Fruit fly (Drosophila melanogaster) whole organism, embryonic: Measurements from ENCODE around the gene CG12951.

Experiments
- Bgb ChIP-seq: fragments of 200-800 bp; sonication (Bioruptor generic); IDR thresholded peaks from 2 replicates; pipeline ENCODE4 v1.3.6; 2022; ENCODE audit warnings: missing biosample characterization, missing genetic modification characterization; ENCODE audit not compliant: partially characterized antibody
- CG11247 ChIP-seq: fragments of 200-800 bp; sonication (Bioruptor generic); IDR thresholded peaks from 2 replicates; pipeline ENCODE4 v1.3.6; 2022; ENCODE audit warnings: missing biosample characterization, missing genetic modification characterization
- CG11456 ChIP-seq: fragments of 200-800 bp; sonication (Bioruptor generic); IDR thresholded peaks from 3 replicates; pipeline ENCODE4 v1.3.6; 2022; ENCODE audit warnings: missing biosample characterization, missing genetic modification characterization
- CG12071 ChIP-seq: fragments of 200-800 bp; sonication (Bioruptor generic); optimal IDR thresholded peaks from 3 replicates; lab custom pipeline; 2018; ENCODE audit warnings: missing biosample characterization, mild to moderate bottlenecking, missing genetic modification characterization
- CG12769 ChIP-seq: fragments of 200-800 bp; sonication (Bioruptor generic); optimal IDR thresholded peaks from 2 replicates; lab custom pipeline; 2019; ENCODE audit warnings: missing biosample characterization, mild to moderate bottlenecking, missing genetic modification characterization, moderate library complexity
- CG12942 ChIP-seq: fragments of 200-800 bp; sonication (Bioruptor generic); optimal IDR thresholded peaks from 3 replicates; lab custom pipeline; 2016; ENCODE audit warnings: missing biosample characterization, missing genetic modification characterization
- CG14667 ChIP-seq: fragments of 200-800 bp; sonication (Bioruptor generic); IDR thresholded peaks from 2 replicates; pipeline ENCODE4 v1.3.6; 2022; ENCODE audit warnings: missing biosample characterization, missing genetic modification characterization
- CG15269 ChIP-seq: fragments of 200-800 bp; sonication (Bioruptor generic); optimal IDR thresholded peaks from 2 replicates; lab custom pipeline; 2018; ENCODE audit warnings: missing biosample characterization, mild to moderate bottlenecking, missing genetic modification characterization, moderate library complexity
- CG1529 ChIP-seq: fragments of 200-800 bp; sonication (Bioruptor generic); optimal IDR thresholded peaks from 3 replicates; lab custom pipeline; 2018; ENCODE audit warnings: missing biosample characterization, missing genetic modification characterization
- CG15696 ChIP-seq: fragments of 200-800 bp; sonication (Bioruptor generic); optimal IDR thresholded peaks from 2 replicates; lab custom pipeline; 2019; ENCODE audit warnings: missing biosample characterization, mild to moderate bottlenecking, missing genetic modification characterization, moderate library complexity
- CG17359 ChIP-seq: fragments of 200-800 bp; sonication (Bioruptor generic); optimal IDR thresholded peaks from 3 replicates; lab custom pipeline; 2018; ENCODE audit warnings: missing biosample characterization, mild to moderate bottlenecking, missing genetic modification characterization, moderate library complexity
- CG2120 ChIP-seq: fragments of 200-800 bp; sonication (Bioruptor generic); optimal IDR thresholded peaks from 3 replicates; lab custom pipeline; 2016; ENCODE audit warnings: missing biosample characterization, missing genetic modification characterization
- CG2678 ChIP-seq: fragments of 200-800 bp; sonication (Bioruptor generic); optimal IDR thresholded peaks from 3 replicates; lab custom pipeline; 2019; ENCODE audit warnings: missing biosample characterization, mild to moderate bottlenecking, missing genetic modification characterization, moderate library complexity
- CG2712 ChIP-seq: fragments of 200-800 bp; optimal IDR thresholded peaks from 3 replicates; lab custom pipeline; 2019; ENCODE audit warnings: missing biosample characterization, mild to moderate bottlenecking, missing genetic modification characterization, moderate library complexity
- CG31224 ChIP-seq: fragments of 200-800 bp; sonication (Bioruptor generic); IDR thresholded peaks from 2 replicates; pipeline ENCODE4 v1.3.6; 2022; ENCODE audit warnings: missing biosample characterization, missing genetic modification characterization
- CG3163 ChIP-seq: fragments of 200-800 bp; sonication (Bioruptor generic); optimal IDR thresholded peaks from 3 replicates; lab custom pipeline; 2016; ENCODE audit warnings: missing biosample characterization, missing genetic modification characterization
- CG33213 ChIP-seq: fragments of 200-800 bp; sonication (Bioruptor generic); optimal IDR thresholded peaks from 3 replicates; lab custom pipeline; 2016; ENCODE audit warnings: missing biosample characterization, missing genetic modification characterization
- CG34376 ChIP-seq: fragments of 200-800 bp; sonication (Bioruptor generic); optimal IDR thresholded peaks from 2 replicates; lab custom pipeline; 2018; ENCODE audit warnings: missing biosample characterization, mild to moderate bottlenecking, missing genetic modification characterization
- CG5245 ChIP-seq: fragments of 200-800 bp; sonication (Bioruptor generic); optimal IDR thresholded peaks from 3 replicates; lab custom pipeline; 2016; ENCODE audit warnings: missing biosample characterization, missing genetic modification characterization
- CG6254 ChIP-seq: fragments of 200-800 bp; sonication (Bioruptor generic); optimal IDR thresholded peaks from 3 replicates; lab custom pipeline; 2017; ENCODE audit warnings: mild to moderate bottlenecking, missing biosample characterization, missing genetic modification reagents, missing genetic modification characterization
- CG7271 ChIP-seq: fragments of 200-800 bp; sonication (Bioruptor generic); optimal IDR thresholded peaks from 2 replicates; lab custom pipeline; 2018; ENCODE audit warnings: missing biosample characterization, mild to moderate bottlenecking, missing genetic modification characterization, moderate library complexity
- CG7357 ChIP-seq: fragments of 200-800 bp; sonication (Bioruptor generic); IDR thresholded peaks from 3 replicates; pipeline ENCODE4 v1.3.6; 2022; ENCODE audit warnings: missing biosample characterization, missing genetic modification characterization
- CG8944 ChIP-seq: fragments of 200-800 bp; sonication (Bioruptor generic); optimal IDR thresholded peaks from 3 replicates; lab custom pipeline; 2016; ENCODE audit warnings: missing biosample characterization, missing genetic modification characterization
- Camta ChIP-seq: fragments of 200-800 bp; sonication (Bioruptor generic); optimal IDR thresholded peaks from 2 replicates; lab custom pipeline; 2016; ENCODE audit warnings: missing biosample characterization, missing genetic modification characterization
- Dek ChIP-seq: fragments of 200-800 bp; sonication (Bioruptor generic); optimal IDR thresholded peaks from 3 replicates; lab custom pipeline; 2019; ENCODE audit warnings: missing biosample characterization, mild to moderate bottlenecking, missing genetic modification characterization, moderate library complexity
- E2f1 ChIP-seq: fragments of 200-800 bp; sonication (Bioruptor generic); IDR thresholded peaks from 2 replicates; pipeline ENCODE4 v1.3.6; 2022; ENCODE audit warnings: missing biosample characterization, missing genetic modification characterization
- E2f2 ChIP-seq: fragments of 200-800 bp; sonication (Bioruptor generic); IDR thresholded peaks from 2 replicates; pipeline ENCODE4 v1.3.6; 2022; ENCODE audit warnings: missing biosample characterization, missing genetic modification characterization
- Gsc ChIP-seq: fragments of 200-800 bp; sonication (Bioruptor generic); IDR thresholded peaks from 2 replicates; pipeline ENCODE4 v1.3.6; 2022; ENCODE audit warnings: missing biosample characterization, missing genetic modification characterization
- HmgD ChIP-seq: fragments of 200-800 bp; sonication (Bioruptor generic); optimal IDR thresholded peaks from 3 replicates; lab custom pipeline; 2016; ENCODE audit warnings: missing biosample characterization, missing genetic modification characterization
- Hmx ChIP-seq: fragments of 200-800 bp; sonication (Bioruptor generic); optimal IDR thresholded peaks from 2 replicates; lab custom pipeline; 2016; ENCODE audit warnings: missing biosample characterization, missing genetic modification characterization
- MBD-R2 ChIP-seq: fragments of 200-800 bp; sonication (Bioruptor generic); IDR thresholded peaks from 2 replicates; pipeline ENCODE4 v1.3.6; 2022; ENCODE audit warnings: missing biosample characterization, missing genetic modification characterization
- Ravus ChIP-seq: fragments of 200-800 bp; sonication (Bioruptor generic); IDR thresholded peaks from 2 replicates; pipeline ENCODE4 v1.3.6; 2022; ENCODE audit warnings: missing biosample characterization, missing genetic modification characterization
- Rx ChIP-seq: fragments of 200-800 bp; sonication (Bioruptor generic); IDR thresholded peaks from 2 replicates; pipeline ENCODE4 v1.3.6; 2022; ENCODE audit warnings: missing biosample characterization, missing genetic modification characterization
- ci ChIP-seq: fragments of 200-800 bp; sonication (Bioruptor generic); IDR thresholded peaks from 3 replicates; pipeline ENCODE4 v1.3.6; 2022; ENCODE audit warnings: missing biosample characterization, missing genetic modification characterization
- dm ChIP-seq: fragments of 200-800 bp; sonication (Bioruptor generic); optimal IDR thresholded peaks from 3 replicates; lab custom pipeline; 2016; ENCODE audit warnings: missing biosample characterization, missing genetic modification characterization
- en ChIP-seq: fragments of 200-800 bp; sonication (Bioruptor generic); optimal IDR thresholded peaks from 2 replicates; lab custom pipeline; 2016; ENCODE audit warnings: missing biosample characterization, missing genetic modification characterization
- eyg ChIP-seq: fragments of 200-800 bp; sonication (Bioruptor generic); optimal IDR thresholded peaks from 3 replicates; lab custom pipeline; 2016; ENCODE audit warnings: missing biosample characterization, missing genetic modification characterization
- gcm ChIP-seq: fragments of 200-800 bp; sonication (Bioruptor generic); optimal IDR thresholded peaks from 2 replicates; lab custom pipeline; 2019; ENCODE audit warnings: missing biosample characterization, mild to moderate bottlenecking, missing genetic modification characterization, moderate library complexity
- gfzf ChIP-seq: fragments of 200-800 bp; sonication (Bioruptor generic); optimal IDR thresholded peaks from 2 replicates; lab custom pipeline; 2016; ENCODE audit warnings: missing biosample characterization, mild to moderate bottlenecking, missing genetic modification characterization, moderate library complexity
- lbe ChIP-seq: fragments of 200-800 bp; sonication (Bioruptor generic); optimal IDR thresholded peaks from 2 replicates; lab custom pipeline; 2016; ENCODE audit warnings: missing biosample characterization, mild to moderate bottlenecking, missing genetic modification characterization
- mam ChIP-seq: fragments of 200-800 bp; sonication (Bioruptor generic); optimal IDR thresholded peaks from 3 replicates; lab custom pipeline; 2016; ENCODE audit warnings: missing biosample characterization, missing genetic modification characterization
- nom ChIP-seq: fragments of 200-800 bp; sonication (Bioruptor generic); optimal IDR thresholded peaks from 2 replicates; lab custom pipeline; 2017; ENCODE audit warnings: missing biosample characterization, missing genetic modification characterization, mild to moderate bottlenecking, moderate library complexity, missing genetic modification reagents
- peb ChIP-seq: fragments of 200-800 bp; sonication (Bioruptor generic); IDR thresholded peaks from 2 replicates; pipeline ENCODE4 v1.3.6; 2022; ENCODE audit warnings: missing biosample characterization, missing genetic modification characterization
- prd ChIP-seq, 3 experiments: fragments of >200 bp in 2 of 3; fragments of 200-800 bp in 1 of 3; sonication (Bioruptor generic) in 1 of 3; optimal IDR thresholded peaks in 2 of 3; IDR thresholded peaks in 1 of 3; 2 replicates in 2 of 3; 3 replicates in 1 of 3; pipeline versions ENCODE4 v1.3.6 to Lab custom; 2017 to 2022; ENCODE audit warnings: missing biosample characterization in 1 of 3, missing genetic modification characterization in 1 of 3
- psq ChIP-seq: fragments of 200-800 bp; sonication (Bioruptor generic); optimal IDR thresholded peaks from 2 replicates; lab custom pipeline; 2017; ENCODE audit warnings: missing biosample characterization, missing genetic modification characterization
- run ChIP-seq: fragments of 200-800 bp; sonication (Bioruptor generic); optimal IDR thresholded peaks from 3 replicates; lab custom pipeline; 2018; ENCODE audit warnings: missing biosample characterization, mild to moderate bottlenecking, missing genetic modification characterization
- so ChIP-seq: fragments of 200-800 bp; sonication (Bioruptor generic); IDR thresholded peaks from 3 replicates; pipeline ENCODE4 v1.3.6; 2022; ENCODE audit warnings: missing biosample characterization, missing genetic modification characterization
- sr ChIP-seq: fragments of 200-800 bp; sonication (Bioruptor generic); IDR thresholded peaks from 3 replicates; pipeline ENCODE4 v1.3.6; 2022; ENCODE audit warnings: missing biosample characterization, missing genetic modification characterization
- tin ChIP-seq: fragments of 200-800 bp; sonication (Bioruptor generic); optimal IDR thresholded peaks from 3 replicates; lab custom pipeline; 2016; ENCODE audit warnings: missing biosample characterization, missing genetic modification characterization
- tll ChIP-seq, 2 experiments: fragments of 200-800 bp in 1 of 2; fragments of >200 bp in 1 of 2; sonication (Bioruptor generic) in 1 of 2; optimal IDR thresholded peaks; 2 replicates each; lab custom pipeline; 2017 to 2019; ENCODE audit warnings: missing biosample characterization in 2 of 2, missing genetic modification characterization in 2 of 2, mild to moderate bottlenecking in 1 of 2, moderate library complexity in 1 of 2
- zfh1 ChIP-seq: fragments of 200-800 bp; sonication (Bioruptor generic); IDR thresholded peaks from 3 replicates; pipeline ENCODE4 v1.3.6; 2022; ENCODE audit warnings: missing biosample characterization, missing genetic modification characterization

Gene CG12951

DNA sequence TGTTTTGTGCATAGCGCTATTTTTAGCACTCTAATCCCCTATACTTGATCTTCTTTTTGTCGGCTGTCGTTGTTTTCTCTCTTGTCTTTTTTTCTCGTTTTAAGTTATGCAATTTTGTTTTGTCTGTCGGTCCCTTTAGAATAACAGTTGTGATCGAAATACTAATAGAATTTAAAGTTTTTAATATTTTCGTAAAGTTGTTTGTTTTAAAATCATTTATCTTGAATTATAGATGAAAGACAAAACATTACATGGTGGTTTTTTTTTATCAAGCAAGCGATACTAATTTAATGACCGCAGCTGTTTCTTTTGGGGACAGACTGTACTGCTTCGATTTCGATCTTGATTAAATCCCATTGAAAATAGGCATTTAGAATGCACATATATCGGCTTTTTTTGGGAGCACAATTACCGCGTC is 14.7 kb upstream of the CG12951 start (continued):
- no peak for TF ChIP-seq CG15696 (tag; lab: Kevin White, UChicago)
- TF ChIP-seq Camta: peak; percentile 42
- no peak for TF ChIP-seq CG12769 (tag; lab: Kevin White, UChicago)
- peak; percentile 71 for TF ChIP-seq CG2678 (tag; lab: Kevin White, UChicago)
- TF ChIP-seq CG11247 (GFP tag; lab: Robert Waterston, UW): 0 out of 2 replicates have a peak, but pooled peaks have one; percentile 43
- TF ChIP-seq CG17359 (tag; lab: Kevin White, UChicago): peak; percentile 70
- TF ChIP-seq CG12071 (GFP tag; lab: Kevin White, UChicago): no peak
- peak; percentile 60 for TF ChIP-seq CG2120 (GFP tag; lab: Kevin White, UChicago)
- TF ChIP-seq CG15269 (tag; lab: Kevin White, UChicago): peak; percentile 72
- TF ChIP-seq MBD-R2: no peak
- no peak for TF ChIP-seq CG31224 (GFP tag; lab: Robert Waterston, UW)
- TF ChIP-seq Rx (GFP tag; lab: Robert Waterston, UW): no peak
- TF ChIP-seq Dek (tag; lab: Kevin White, UChicago): no peak
- no peak for TF ChIP-seq CG3163 (GFP tag; lab: Kevin White, UChicago)
- no peak for TF ChIP-seq Ravus (GFP tag; lab: Robert Waterston, UW)
- TF ChIP-seq CG6254 (GFP tag; lab: Kevin White, UChicago): peak; percentile 37
- no peak for TF ChIP-seq mam
- TF ChIP-seq prd (optimal IDR thresholded peaks at IDR 0.05; lab: Kevin White, UChicago): no peak
- 0 out of 3 replicates have a peak, but pooled peaks have one; percentile 30 for TF ChIP-seq prd (GFP tag; IDR thresholded peaks at IDR 0.05; lab: Robert Waterston, UW)
- no peak for TF ChIP-seq CG8944 (GFP tag; lab: Kevin White, UChicago)
- no peak for TF ChIP-seq CG11456 (GFP tag; lab: Robert Waterston, UW)
- TF ChIP-seq Gsc (GFP tag; lab: Robert Waterston, UW): no peak
- TF ChIP-seq eyg (GFP tag; lab: Kevin White, UChicago): no peak
- TF ChIP-seq CG5245 (GFP tag; lab: Kevin White, UChicago): peak; percentile 21
- 0 out of 3 replicates have a peak, but pooled peaks have one; percentile 45 for TF ChIP-seq zfh1 (GFP tag; lab: Robert Waterston, UW)
- TF ChIP-seq CG12942 (GFP tag; lab: Kevin White, UChicago): no peak
- TF ChIP-seq CG7357: no peak
- no peak for TF ChIP-seq CG33213 (GFP tag; lab: Kevin White, UChicago)
- no peak for TF ChIP-seq peb (GFP tag; lab: Robert Waterston, UW)
- no peak for TF ChIP-seq tin (GFP tag; lab: Kevin White, UChicago)
- TF ChIP-seq Hmx (GFP tag; lab: Kevin White, UChicago): no peak
- TF ChIP-seq dm (GFP tag; lab: Kevin White, UChicago): no peak
- no peak for TF ChIP-seq lbe
- no peak for TF ChIP-seq gfzf
- TF ChIP-seq CG1529 (GFP tag; lab: Kevin White, UChicago): peak; percentile 10
- no peak for TF ChIP-seq HmgD
- TF ChIP-seq so: no peak
- TF ChIP-seq en (GFP tag; lab: Kevin White, UChicago): no peak
- peak; percentile 52 for TF ChIP-seq gcm (GFP tag; lab: Kevin White, UChicago)
- no peak for TF ChIP-seq CG34376 (GFP tag; lab: Kevin White, UChicago)
- no peak for TF ChIP-seq Bgb (GFP tag; lab: Robert Waterston, UW)
- no peak for TF ChIP-seq nom
- no peak for TF ChIP-seq psq (GFP tag; lab: Kevin White, UChicago)
- TF ChIP-seq CG7271: peak; percentile 23
- TF ChIP-seq E2f2: peak; percentile 17; the same call in 1 of the 2 replicates
- no peak for TF ChIP-seq E2f1 (GFP tag; lab: Robert Waterston, UW)
- peak; percentile 42 for TF ChIP-seq CG2712 (tag; lab: Kevin White, UChicago)
- peak; percentile 56; the same call in 1 of the 3 replicates for TF ChIP-seq ci
- no peak for TF ChIP-seq sr (GFP tag; lab: Robert Waterston, UW)
- TF ChIP-seq CG14667 (GFP tag; lab: Robert Waterston, UW): no peak
- TF ChIP-seq run: peak; percentile 35
- TF ChIP-seq tll (GFP tag; optimal IDR thresholded peaks at IDR 0.05; lab: Kevin White, UChicago): no peak
